Fruit fly (Drosophila melanogaster) whole organism: ENCODE measurements around the gene Lst8.

Source experiments
- CG8478 ChIP-seq: fragments of >200 bp; optimal IDR thresholded peaks from 2 replicates; lab custom pipeline; 2018; ENCODE audit warnings: inconsistent platforms
- Dll ChIP-seq: fragments of >200 bp; optimal IDR thresholded peaks from 2 replicates; lab custom pipeline; 2017

DNA sequence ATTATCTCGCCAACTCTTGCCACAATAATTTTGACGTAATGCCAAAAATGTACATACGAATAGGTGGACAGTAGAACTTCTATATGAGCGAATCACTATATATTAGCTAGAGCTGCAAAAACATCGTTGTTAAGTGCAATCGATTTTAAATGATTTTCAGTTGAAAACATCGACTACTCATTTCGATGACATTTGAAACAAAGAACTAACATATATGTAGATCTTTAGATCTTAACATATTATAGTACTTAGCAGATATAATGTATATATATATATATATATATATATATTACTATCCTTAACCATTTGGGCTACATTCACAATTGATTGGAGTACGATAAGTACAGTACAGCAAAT, 29.6 kb downstream of the Lst8 start, which contains the start of gene CG42395:
- TF ChIP-seq Dll (lab: Kevin White, UChicago) (no peak), CG8478 (lab: Kevin White, UChicago) (no peak)
